Fruit fly (Drosophila melanogaster): ENCODE measurements around the gene RpL34a.

RpL34a gene

dm6 chr3R:26056381-26056780 is 2.7 kb downstream of the RpL34a start, which contains the start of the genes Sld5 and CG14543:
Sld5 (minus strand) TSS chr3R:26056547.
CG14543 (plus strand) TSS chr3R:26056630.
- TF ChIP-seq CG4328 (GFP tag; optimal IDR thresholded peaks at IDR 0.05) = no peak
- TF ChIP-seq CG10147 (GFP tag; optimal IDR thresholded peaks at IDR 0.05) = no peak
- no peak for TF ChIP-seq D19B (GFP tag; optimal IDR thresholded peaks at IDR 0.05)
- TF ChIP-seq slou (GFP tag; optimal IDR thresholded peaks at IDR 0.05) = no peak
- peak; percentile 31 for TF ChIP-seq CG1603 (tag; optimal IDR thresholded peaks at IDR 0.05)
- TF ChIP-seq eyg (GFP tag; optimal IDR thresholded peaks at IDR 0.05) = no peak
- no peak for TF ChIP-seq ase (GFP tag; IDR thresholded peaks at IDR 0.05)
- TF ChIP-seq Hr51 (GFP tag; optimal IDR thresholded peaks at IDR 0.05) = no peak
- TF ChIP-seq CG14441 (GFP tag; IDR thresholded peaks at IDR 0.05) = no peak
- TF ChIP-seq Mes4 (GFP tag; optimal IDR thresholded peaks at IDR 0.05) = peak; percentile 12
- TF ChIP-seq psq (GFP tag; optimal IDR thresholded peaks at IDR 0.05) = no peak
- no peak for TF ChIP-seq Camta (GFP tag; optimal IDR thresholded peaks at IDR 0.05)
- no peak for TF ChIP-seq pb (GFP tag; optimal IDR thresholded peaks at IDR 0.05)
- TF ChIP-seq so (GFP tag; IDR thresholded peaks at IDR 0.05) = no peak
- no peak for TF ChIP-seq CG32767 (GFP tag; IDR thresholded peaks at IDR 0.05)
- no peak for TF ChIP-seq ac (GFP tag; optimal IDR thresholded peaks at IDR 0.05)
- TF ChIP-seq dati (GFP tag; IDR thresholded peaks at IDR 0.05) = no peak
- TF ChIP-seq bowl (GFP tag; IDR thresholded peaks at IDR 0.05) = no peak
- peak; percentile 58 for TF ChIP-seq CHES-1-like (GFP tag; optimal IDR thresholded peaks at IDR 0.05)
- no peak for TF ChIP-seq rib (GFP tag; IDR thresholded peaks at IDR 0.05)
- TF ChIP-seq sr (GFP tag; IDR thresholded peaks at IDR 0.05) = no peak
- TF ChIP-seq Lim3 (GFP tag; IDR thresholded peaks at IDR 0.05) = no peak
- TF ChIP-seq Sox100B (GFP tag; optimal IDR thresholded peaks at IDR 0.05) = no peak
- TF ChIP-seq CG12744 (GFP tag; optimal IDR thresholded peaks at IDR 0.05) = no peak
- no peak for TF ChIP-seq CG30403 (GFP tag; optimal IDR thresholded peaks at IDR 0.05)
- TF ChIP-seq ERR (GFP tag; optimal IDR thresholded peaks at IDR 0.05) = no peak
- TF ChIP-seq Xbp1 (GFP tag; optimal IDR thresholded peaks at IDR 0.05) = peak; percentile 27
- no peak for TF ChIP-seq grn (GFP tag; optimal IDR thresholded peaks at IDR 0.05)
- no peak for TF ChIP-seq inv (GFP tag; IDR thresholded peaks at IDR 0.05; ENCODE audit: partially characterized antibody)
- no peak for TF ChIP-seq ranshi (GFP tag; IDR thresholded peaks at IDR 0.05)
- no peak for TF ChIP-seq CG32532 (GFP tag; IDR thresholded peaks at IDR 0.05)
- TF ChIP-seq crc (GFP tag; optimal IDR thresholded peaks at IDR 0.05) = no peak
- TF ChIP-seq yki (optimal IDR thresholded peaks at IDR 0.05) = no peak
- TF ChIP-seq Ravus (GFP tag; IDR thresholded peaks at IDR 0.05) = no peak
- no peak for TF ChIP-seq bab2 (GFP tag; optimal IDR thresholded peaks at IDR 0.05)
- TF ChIP-seq ro (GFP tag; IDR thresholded peaks at IDR 0.05) = no peak
- no peak for TF ChIP-seq cg (GFP tag; optimal IDR thresholded peaks at IDR 0.05)
- TF ChIP-seq slp2 (GFP tag; optimal IDR thresholded peaks at IDR 0.05) = no peak
- TF ChIP-seq fd64A (GFP tag; optimal IDR thresholded peaks at IDR 0.05) = no peak
- no peak for TF ChIP-seq danr (GFP tag; IDR thresholded peaks at IDR 0.05)
- TF ChIP-seq nerfin-1 (tag; optimal IDR thresholded peaks at IDR 0.05) = no peak
- TF ChIP-seq CG10209 (GFP tag; optimal IDR thresholded peaks at IDR 0.05) = no peak
- TF ChIP-seq otp (GFP tag; IDR thresholded peaks at IDR 0.05) = no peak
- TF ChIP-seq gcm (GFP tag; optimal IDR thresholded peaks at IDR 0.05) = no peak
- TF ChIP-seq kay (GFP tag; optimal IDR thresholded peaks at IDR 0.05) = no peak
- TF ChIP-seq onecut (GFP tag; IDR thresholded peaks at IDR 0.05) = no peak
- no peak for TF ChIP-seq sug (tag; optimal IDR thresholded peaks at IDR 0.05)
- no peak for TF ChIP-seq NC2α (GFP tag; optimal IDR thresholded peaks at IDR 0.05)
- TF ChIP-seq CG18619 (GFP tag; optimal IDR thresholded peaks at IDR 0.05) = no peak
- peak; percentile 39 for TF ChIP-seq Antp (GFP tag; optimal IDR thresholded peaks at IDR 0.05)
- no peak for TF ChIP-seq CG14014 (GFP tag; IDR thresholded peaks at IDR 0.05)
- no peak for TF ChIP-seq CG7987 (GFP tag; optimal IDR thresholded peaks at IDR 0.05)
- no peak for TF ChIP-seq CG17912 (GFP tag; optimal IDR thresholded peaks at IDR 0.05)
- TF ChIP-seq CG17802 (tag; optimal IDR thresholded peaks at IDR 0.05) = no peak
